Worm (Caenorhabditis elegans) whole organism, early embryonic: ENCODE results near the gene T04B2.8.
A peak's percentile ranks its signal among the peaks of the same experiment; 100 is the strongest.

Source experiments
- B0310.2 ChIP-seq: sonication (generic microtip); optimal IDR thresholded peaks from 2 replicates; lab custom pipeline; 2016; ENCODE audit warnings: mild to moderate bottlenecking, missing genetic modification characterization, missing compliant biosample characterization
- F13C5.2 ChIP-seq: sonication (generic microtip); optimal IDR thresholded peaks from 2 replicates; lab custom pipeline; 2017; ENCODE audit warnings: mild to moderate bottlenecking, missing genetic modification characterization, inconsistent platforms, missing compliant biosample characterization
- ama-1 ChIP-seq: fragments of 150-350 bp; optimal IDR thresholded peaks from 2 replicates; lab custom pipeline; 2014
- ceh-13 ChIP-seq: fragments of 200-800 bp; sonication (Bioruptor generic); optimal IDR thresholded peaks from 2 replicates; lab custom pipeline; 2018; ENCODE audit warnings: mild to moderate bottlenecking, missing genetic modification characterization, missing compliant biosample characterization
- ceh-36 ChIP-seq: sonication (generic microtip); optimal IDR thresholded peaks from 2 replicates; lab custom pipeline; 2016; ENCODE audit warnings: missing genetic modification characterization, inconsistent platforms, missing compliant biosample characterization
- ets-7 ChIP-seq: sonication (generic microtip); optimal IDR thresholded peaks from 2 replicates; lab custom pipeline; 2016; ENCODE audit warnings: missing genotype, missing genetic modification characterization, missing compliant biosample characterization
- flt-1 ChIP-seq: fragments of 200-800 bp; sonication (Bioruptor generic); IDR thresholded peaks from 2 replicates; pipeline ENCODE4 v1.3.6; 2022; ENCODE audit warnings: missing genetic modification characterization, missing compliant biosample characterization
- hmbx-1 ChIP-seq: sonication (generic microtip); optimal IDR thresholded peaks from 2 replicates; lab custom pipeline; 2016; ENCODE audit warnings: mild to moderate bottlenecking, missing genetic modification characterization, missing compliant biosample characterization
- hmg-4 ChIP-seq: fragments of 200-800 bp; sonication (Bioruptor generic); optimal IDR thresholded peaks from 2 replicates; lab custom pipeline; 2018; ENCODE audit warnings: mild to moderate bottlenecking, missing genetic modification characterization, missing compliant biosample characterization
- hnd-1 ChIP-seq: sonication (generic microtip); optimal IDR thresholded peaks from 2 replicates; lab custom pipeline; 2016; ENCODE audit warnings: missing genetic modification characterization, missing compliant biosample characterization
- pes-1 ChIP-seq: fragments of 200-800 bp; sonication (Bioruptor generic); IDR thresholded peaks from 2 replicates; pipeline ENCODE4 v1.3.6; 2022; ENCODE audit warnings: missing genetic modification reagents, missing genetic modification characterization, missing compliant biosample characterization
- scrt-1 ChIP-seq: fragments of 200-800 bp; sonication (Bioruptor generic); IDR thresholded peaks from 2 replicates; pipeline ENCODE4 v1.3.6; 2022; ENCODE audit warnings: missing genetic modification characterization, missing compliant biosample characterization
- sea-1 ChIP-seq: fragments of 200-800 bp; sonication (Bioruptor generic); conservative IDR thresholded peaks from 2 replicates; pipeline ENCODE4 v1.3.6; 2022; ENCODE audit warnings: missing genetic modification characterization, missing compliant biosample characterization
- tbx-11 ChIP-seq: fragments of 200-800 bp; sonication (Bioruptor generic); IDR thresholded peaks from 2 replicates; pipeline ENCODE4 v1.3.6; 2022; ENCODE audit warnings: missing genetic modification characterization, missing compliant biosample characterization
- tbx-37 ChIP-seq: fragments of 200-800 bp; sonication (Bioruptor generic); conservative IDR thresholded peaks from 2 replicates; pipeline ENCODE4 v1.3.6; 2022; ENCODE audit warnings: missing genetic modification reagents, missing genetic modification characterization, missing compliant biosample characterization
- tra-4 ChIP-seq: sonication (generic microtip); optimal IDR thresholded peaks from 2 replicates; lab custom pipeline; 2017; ENCODE audit warnings: missing genetic modification characterization, missing compliant biosample characterization

Gene T04B2.8

DNA sequence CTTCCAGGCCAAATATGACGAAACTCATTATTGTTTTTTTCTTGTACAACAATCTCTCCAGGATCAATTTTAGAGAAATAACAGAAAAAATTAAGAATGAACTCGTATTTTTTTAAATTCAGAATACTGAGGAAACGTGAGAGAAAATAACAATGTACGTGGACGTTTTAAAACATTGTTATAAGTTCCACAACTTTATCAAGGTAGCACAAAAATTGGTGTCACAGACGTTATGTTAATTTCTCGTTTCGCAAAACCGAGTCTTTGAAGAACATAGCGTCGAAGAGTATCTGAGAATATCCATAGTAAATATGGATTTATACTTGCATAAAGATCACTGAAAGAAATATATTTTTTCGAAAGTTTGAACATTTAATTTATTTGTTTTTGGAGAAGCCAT lies at the start of gene T04B2.8:
Gene T04B2.8 (minus strand): TSS at position 101 of the 400 bp plus-strand sequence.
- TF ChIP-seq sea-1 (GFP tag; lab: Robert Waterston, UW) (no peak), hnd-1 (tag; lab: Kevin White, UChicago) (no peak), ama-1 (lab: Kevin White, UChicago) (no peak)

DNA sequence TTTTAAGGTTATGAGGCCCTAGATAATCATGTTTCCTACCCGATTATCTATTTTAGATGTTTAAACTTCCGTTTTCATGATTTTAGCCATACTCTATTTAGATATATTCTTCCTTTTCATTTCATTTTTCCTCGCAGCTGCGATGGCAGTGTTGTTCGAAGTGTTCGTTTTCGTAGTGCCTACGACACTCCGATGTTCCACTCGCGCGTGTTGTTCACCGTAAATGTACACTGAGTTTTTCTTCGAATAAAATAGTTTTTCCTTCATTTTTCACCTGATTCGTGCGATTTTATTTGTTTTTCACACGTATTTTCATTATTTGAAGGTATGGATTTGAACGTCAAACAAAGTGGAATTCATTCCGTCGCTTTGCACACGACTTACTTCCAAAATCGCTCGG lies 45.9 kb upstream of the T04B2.8 start, which contains the start of gene dis-3:
Gene dis-3 (plus strand): TSS at position 322 of the 400 bp plus-strand sequence.
- TF ChIP-seq scrt-1, result no peak
- no peak for TF ChIP-seq tra-4 (tag; lab: Kevin White, UChicago)
- TF ChIP-seq pes-1 (GFP tag; lab: Robert Waterston, UW), result no peak
- TF ChIP-seq ceh-13 (GFP tag; lab: Kevin White, UChicago), result no peak
- no peak for TF ChIP-seq hmg-4 (GFP tag; lab: Kevin White, UChicago)
- TF ChIP-seq F13C5.2 (tag; lab: Kevin White, UChicago), result no peak
- no peak for TF ChIP-seq ceh-36 (tag; lab: Kevin White, UChicago)
- no peak for TF ChIP-seq hmbx-1 (tag; lab: Kevin White, UChicago)
- no peak for TF ChIP-seq ama-1 (lab: Kevin White, UChicago)
- no peak for TF ChIP-seq ets-7 (tag; lab: Kevin White, UChicago)
- no peak for TF ChIP-seq flt-1
- TF ChIP-seq hnd-1 (tag; lab: Kevin White, UChicago), result no peak
- TF ChIP-seq sea-1 (GFP tag; lab: Robert Waterston, UW), result no peak
- TF ChIP-seq B0310.2, result no peak

DNA sequence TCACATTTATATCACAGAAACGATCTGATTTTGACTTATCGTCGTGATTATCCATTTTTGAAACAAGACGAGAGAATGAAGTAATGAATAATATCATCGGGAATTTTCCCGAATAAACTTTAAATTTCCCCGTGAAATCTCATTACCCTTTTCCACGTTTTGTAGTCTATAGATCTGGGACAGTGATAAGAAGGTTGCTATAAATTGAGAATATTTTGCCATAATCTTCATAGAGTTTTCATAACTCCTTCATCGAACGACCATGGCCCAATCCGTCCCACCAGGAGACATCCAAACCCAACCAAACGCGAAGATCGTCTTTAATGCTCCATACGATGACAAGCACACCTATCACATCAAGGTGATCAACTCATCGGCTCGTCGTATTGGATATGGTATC lies 44.2 kb upstream of the T04B2.8 start, which contains the start of the genes C04G2.5 and msp-36:
Gene C04G2.5 (minus strand): TSS at position 101 of the 400 bp plus-strand sequence.
Gene msp-36 (plus strand): TSS at position 263 of the 400 bp plus-strand sequence.
- no peak for TF ChIP-seq tbx-11 (GFP tag; lab: Robert Waterston, UW)
- TF ChIP-seq B0310.2, result no peak
- TF ChIP-seq hnd-1 (tag; lab: Kevin White, UChicago), result no peak
- TF ChIP-seq sea-1 (GFP tag; lab: Robert Waterston, UW), result no peak
- no peak for TF ChIP-seq F13C5.2 (tag; lab: Kevin White, UChicago)

DNA sequence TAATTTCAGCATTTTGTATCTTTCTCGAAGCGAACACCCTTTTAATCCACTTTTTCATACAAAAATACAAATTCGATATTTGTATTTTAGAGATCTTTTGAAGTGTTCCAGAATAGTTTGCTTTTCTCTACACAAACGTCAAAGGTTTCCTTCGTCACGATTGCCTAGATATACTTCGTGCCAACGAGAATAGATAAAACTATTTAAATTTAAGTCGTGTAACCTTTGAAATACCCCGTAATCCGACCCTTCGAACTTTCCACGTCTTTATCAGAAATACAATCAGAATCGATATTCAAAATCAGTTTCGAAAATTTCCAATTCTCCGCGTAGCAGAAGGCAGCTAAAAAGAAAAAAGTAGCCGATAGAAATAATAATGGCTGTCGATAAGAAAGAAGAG lies 39.4 kb upstream of the T04B2.8 start, which contains the start of gene ttbk-5:
Gene ttbk-5 (plus strand): TSS at position 301 of the 400 bp plus-strand sequence.
- TF ChIP-seq hmg-4 (GFP tag; lab: Kevin White, UChicago) (no peak), hnd-1 (tag; lab: Kevin White, UChicago) (no peak), tra-4 (tag; lab: Kevin White, UChicago) (no peak), ama-1 (lab: Kevin White, UChicago) (no peak), sea-1 (GFP tag; lab: Robert Waterston, UW) (no peak)

DNA sequence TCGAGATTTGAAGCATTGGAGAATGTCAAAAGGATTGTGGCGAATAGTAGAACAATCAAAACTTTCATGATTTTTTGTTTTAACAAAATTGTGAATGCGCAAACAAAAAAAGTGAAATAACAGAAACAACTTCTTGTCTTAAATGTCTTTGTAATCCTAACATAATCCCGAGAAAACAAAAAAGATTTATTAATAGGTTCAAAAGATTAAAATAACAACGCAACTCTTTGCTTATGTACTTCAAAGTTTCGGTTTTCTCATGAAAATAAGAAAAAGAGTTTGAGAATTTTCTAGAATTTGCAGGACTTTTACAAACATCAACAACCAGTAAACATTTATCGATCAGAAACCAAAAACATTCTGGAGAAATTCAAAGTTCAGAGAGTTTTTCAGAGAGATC lies 38.8 kb upstream of the T04B2.8 start, which contains the start of gene ttr-39:
Gene ttr-39 (minus strand): TSS at position 101 of the 400 bp plus-strand sequence.
- TF ChIP-seq flt-1, result no peak

DNA sequence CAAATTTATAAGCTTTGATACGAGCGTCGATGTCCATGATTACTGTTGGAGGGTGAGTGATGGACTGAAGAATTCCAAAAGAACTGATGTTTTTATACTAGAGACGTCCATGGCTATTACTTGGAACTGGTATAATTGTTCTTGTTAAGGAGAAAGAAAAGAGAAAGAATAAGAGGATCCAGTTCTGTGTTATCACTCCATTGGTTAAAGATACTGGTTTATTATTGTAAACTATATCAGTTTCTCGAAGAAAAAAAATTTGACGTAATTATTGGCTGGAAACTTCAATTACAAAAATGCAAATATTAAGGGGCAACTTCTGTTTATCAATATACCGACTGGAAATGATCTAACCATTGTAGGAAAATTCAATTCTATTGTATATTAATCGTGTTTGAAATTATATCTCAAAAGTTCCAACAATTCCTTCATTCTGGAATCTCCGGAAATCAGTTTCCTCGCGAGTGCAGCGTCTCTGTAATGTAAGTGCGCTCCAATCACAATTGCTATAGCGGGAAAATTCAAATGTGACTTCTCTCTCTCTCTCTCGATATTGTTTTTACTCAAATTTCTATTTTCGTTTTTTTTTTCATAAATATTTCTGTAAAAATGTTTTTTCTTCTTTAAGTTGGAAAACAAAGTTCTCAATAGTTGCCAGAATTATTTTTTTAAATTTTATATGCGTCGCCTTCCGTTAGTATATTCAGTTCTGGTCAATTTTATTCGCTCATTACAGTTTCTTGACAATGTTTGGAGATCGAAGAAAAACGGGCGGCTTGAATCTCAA lies 34.6 kb upstream of the T04B2.8 start, which contains the start of the genes col-2 and ndc-80:
Gene col-2 (minus strand): TSS at position 51 of the 787 bp plus-strand sequence.
Gene ndc-80 (plus strand): TSS at position 737 of the 787 bp plus-strand sequence.
- TF ChIP-seq F13C5.2 (tag; lab: Kevin White, UChicago) (peak; percentile 48), B0310.2 (no peak)

DNA sequence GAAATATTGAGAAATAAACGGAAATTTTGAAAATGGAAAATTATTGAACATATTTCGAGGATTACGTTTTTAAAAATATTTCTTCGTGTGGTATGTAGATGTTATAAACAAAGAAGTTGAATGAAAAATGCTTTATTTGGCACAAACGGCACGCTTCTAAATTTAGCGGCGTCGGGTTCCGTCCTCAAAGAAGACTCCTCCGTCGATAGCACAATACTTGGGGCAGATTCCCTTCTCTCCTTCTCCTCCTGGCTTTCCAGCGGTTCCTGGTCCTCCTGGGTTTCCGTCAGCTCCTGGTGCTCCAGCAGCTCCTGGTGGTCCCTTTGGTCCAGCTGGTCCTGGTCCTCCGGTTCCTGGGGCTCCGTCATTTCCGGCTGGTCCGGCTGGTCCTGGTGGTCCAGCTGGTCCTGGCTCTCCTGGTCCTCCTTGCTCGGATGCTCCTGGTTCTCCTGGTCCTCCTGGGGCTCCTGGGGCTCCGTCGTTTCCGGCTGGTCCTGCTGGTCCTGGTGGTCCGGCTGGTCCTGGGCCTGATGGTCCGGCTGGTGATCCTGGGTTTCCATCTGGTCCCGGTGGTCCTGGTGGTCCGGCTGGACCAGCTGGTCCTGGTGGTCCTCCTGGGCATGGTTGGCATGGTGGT lies 33.5 kb upstream of the T04B2.8 start, which contains the start of gene W01B6.8:
Gene W01B6.8 (minus strand): TSS at position 51 of the 637 bp plus-strand sequence.
- 0 out of 2 replicates have a peak, but pooled peaks have one; percentile 56 for TF ChIP-seq sea-1 (GFP tag; lab: Robert Waterston, UW)
- TF ChIP-seq tbx-37 (GFP tag; lab: Robert Waterston, UW), result no peak
- no peak for TF ChIP-seq pes-1 (GFP tag; lab: Robert Waterston, UW)
- TF ChIP-seq ama-1 (lab: Kevin White, UChicago), result no peak
- TF ChIP-seq flt-1, result no peak
- no peak for TF ChIP-seq tbx-11 (GFP tag; lab: Robert Waterston, UW)

DNA sequence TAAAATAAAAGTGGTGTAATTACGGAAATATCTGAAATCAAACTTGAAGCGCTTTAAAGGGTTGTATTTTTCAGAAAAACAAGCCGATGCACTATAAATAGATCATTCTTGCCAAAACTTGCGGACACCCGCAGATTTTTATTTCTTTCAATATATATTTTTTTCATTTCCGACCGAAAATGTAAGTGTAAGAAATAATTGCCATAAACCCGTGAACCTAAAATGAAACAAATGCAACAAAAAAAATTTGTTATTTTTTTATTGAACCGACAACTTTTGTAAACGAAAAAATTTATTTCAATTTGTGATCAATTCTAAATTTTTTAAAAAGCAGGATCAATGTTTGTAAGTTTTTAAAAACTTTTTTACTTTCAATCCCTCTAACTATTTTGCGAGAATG lies 29.8 kb upstream of the T04B2.8 start, which contains the start of gene W01B6.6:
Gene W01B6.6 (plus strand): TSS at position 301 of the 400 bp plus-strand sequence.
- no peak for TF ChIP-seq F13C5.2 (tag; lab: Kevin White, UChicago)

DNA sequence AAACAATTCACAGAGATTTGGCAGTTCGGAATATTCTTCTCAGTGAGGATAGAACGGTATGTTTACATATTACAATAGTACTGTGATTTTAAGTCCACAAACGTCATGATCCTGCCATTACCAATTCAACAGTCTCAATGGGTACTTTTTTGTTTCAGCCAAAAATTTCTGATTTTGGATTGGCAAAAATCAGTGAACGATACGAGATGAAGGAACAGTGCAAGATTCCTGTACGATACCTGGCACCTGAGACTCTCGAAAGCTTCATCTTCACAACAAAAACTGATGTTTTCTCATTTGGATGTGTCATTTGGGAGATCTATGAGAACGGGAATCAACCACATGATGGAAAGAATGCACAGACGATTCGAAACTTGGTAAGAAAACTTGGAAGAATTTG lies 27.0 kb upstream of the T04B2.8 start:
- TF ChIP-seq hmbx-1 (tag; lab: Kevin White, UChicago), result no peak
- TF ChIP-seq B0310.2, result no peak
